Worm (Caenorhabditis elegans): Measurements from ENCODE around the gene lgc-31.
A peak's percentile ranks its signal among the peaks of the same experiment; 100 is the strongest.

Gene lgc-31

ce11 chrV:15497731-15498130 is 24.1 kb downstream of the lgc-31 start (continued):
- TF ChIP-seq elt-2 (tag; optimal IDR thresholded peaks at IDR 0.05) (peak; percentile 94), mml-1 (tag; optimal IDR thresholded peaks at IDR 0.05) (no peak), egl-5 (tag; optimal IDR thresholded peaks at IDR 0.05) (no peak), egl-27 (tag; optimal IDR thresholded peaks at IDR 0.05) (no peak), ceh-9 (tag; optimal IDR thresholded peaks at IDR 0.05) (no peak)

- no peak for TF ChIP-seq nhr-25 (tag; optimal IDR thresholded peaks at IDR 0.05)
Measured at ce11 chrV:15495169-15495568, 26.7 kb downstream of the lgc-31 start, which contains the start of gene srh-219. TSS of gene srh-219 (plus strand) at chrV:15495469.

ce11 chrV:15493680-15494079 is 28.1 kb downstream of the lgc-31 start, which contains the start of gene srh-218:
TSS of gene srh-218 (plus strand) at chrV:15493980.
- TF ChIP-seq unc-39 (tag; optimal IDR thresholded peaks at IDR 0.05) (no peak), nhr-76 (tag; optimal IDR thresholded peaks at IDR 0.05) (no peak), skn-1 (tag; optimal IDR thresholded peaks at IDR 0.05) (no peak), nhr-23 (tag; optimal IDR thresholded peaks at IDR 0.05) (no peak), lin-15B (tag; optimal IDR thresholded peaks at IDR 0.05) (no peak), lsy-12 (tag; optimal IDR thresholded peaks at IDR 0.05) (no peak), nhr-67 (tag; optimal IDR thresholded peaks at IDR 0.05) (no peak), tbx-2 (tag; optimal IDR thresholded peaks at IDR 0.05) (no peak), nhr-77 (tag; optimal IDR thresholded peaks at IDR 0.05) (no peak), ztf-11 (tag; optimal IDR thresholded peaks at IDR 0.05) (no peak), ZK546.5 (tag; optimal IDR thresholded peaks at IDR 0.05) (no peak), daf-12 (tag; optimal IDR thresholded peaks at IDR 0.05) (no peak), unc-62 (GFP tag; optimal IDR thresholded peaks at IDR 0.05) (no peak), nhr-25 (tag; optimal IDR thresholded peaks at IDR 0.05) (no peak), ama-1 (optimal IDR thresholded peaks at IDR 0.05) (no peak)

- TF ChIP-seq mml-1 (tag; optimal IDR thresholded peaks at IDR 0.05) (no peak), hmg-11 (tag; optimal IDR thresholded peaks at IDR 0.05) (no peak), nhr-76 (tag; optimal IDR thresholded peaks at IDR 0.05) (no peak), sea-2 (GFP tag; optimal IDR thresholded peaks at IDR 0.05) (no peak), zag-1 (tag; optimal IDR thresholded peaks at IDR 0.05) (no peak), nhr-11 (tag; optimal IDR thresholded peaks at IDR 0.05) (no peak), nhr-77 (tag; optimal IDR thresholded peaks at IDR 0.05) (no peak), ama-1 (optimal IDR thresholded peaks at IDR 0.05) (no peak), lin-15B (tag; optimal IDR thresholded peaks at IDR 0.05) (no peak), fkh-10 (GFP tag; optimal IDR thresholded peaks at IDR 0.05) (no peak), nhr-28 (tag; optimal IDR thresholded peaks at IDR 0.05) (no peak), ztf-4 (tag; optimal IDR thresholded peaks at IDR 0.05) (no peak), ceh-9 (tag; optimal IDR thresholded peaks at IDR 0.05) (no peak), ceh-82 (tag; optimal IDR thresholded peaks at IDR 0.05) (no peak), egl-27 (tag; optimal IDR thresholded peaks at IDR 0.05) (no peak), eor-1 (tag; optimal IDR thresholded peaks at IDR 0.05) (no peak)
Measured at ce11 chrV:15492518-15492917, 29.3 kb downstream of the lgc-31 start, which contains the start of gene str-264. TSS of gene str-264 (minus strand) at chrV:15492618.

- TF ChIP-seq lsy-12 (tag; optimal IDR thresholded peaks at IDR 0.05): no peak
- TF ChIP-seq nhr-23 (tag; optimal IDR thresholded peaks at IDR 0.05): no peak
- TF ChIP-seq sea-2 (GFP tag; optimal IDR thresholded peaks at IDR 0.05): no peak
- TF ChIP-seq ama-1 (optimal IDR thresholded peaks at IDR 0.05): no peak
- TF ChIP-seq egl-27 (tag; optimal IDR thresholded peaks at IDR 0.05): no peak
- TF ChIP-seq nhr-28 (tag; optimal IDR thresholded peaks at IDR 0.05): no peak
- TF ChIP-seq pha-4 (tag; optimal IDR thresholded peaks at IDR 0.05): no peak
- no peak for TF ChIP-seq elt-1 (tag; optimal IDR thresholded peaks at IDR 0.05)
- no peak for TF ChIP-seq ceh-9 (tag; optimal IDR thresholded peaks at IDR 0.05)
- no peak for TF ChIP-seq nhr-12 (tag; optimal IDR thresholded peaks at IDR 0.05)
- no peak for TF ChIP-seq unc-62 (GFP tag; optimal IDR thresholded peaks at IDR 0.05)
- TF ChIP-seq R02D3.7 (tag; optimal IDR thresholded peaks at IDR 0.05): no peak
- no peak for TF ChIP-seq hmg-11 (tag; optimal IDR thresholded peaks at IDR 0.05)
- no peak for TF ChIP-seq ceh-82 (tag; optimal IDR thresholded peaks at IDR 0.05)
- TF ChIP-seq pqm-1 (tag; optimal IDR thresholded peaks at IDR 0.05): no peak
- no peak for TF ChIP-seq nhr-67 (tag; optimal IDR thresholded peaks at IDR 0.05)
- TF ChIP-seq mdl-1 (tag; optimal IDR thresholded peaks at IDR 0.05): no peak
- TF ChIP-seq skn-1 (tag; optimal IDR thresholded peaks at IDR 0.05): no peak
Measured at ce11 chrV:15487764-15488163, 34.1 kb downstream of the lgc-31 start, which contains the start of gene srw-21. TSS of gene srw-21 (plus strand) at chrV:15488064.

Data from whole organism, L3 larva.